Fruit fly (Drosophila melanogaster) whole organism, prepupa: ENCODE results near the gene Tip60.

ENCODE experiments used
- CG16779 ChIP-seq: fragments of 200-800 bp; sonication (Bioruptor generic); optimal IDR thresholded peaks from 3 replicates; lab custom pipeline; 2017; ENCODE audit warnings: missing biosample characterization, mild to moderate bottlenecking, missing genetic modification characterization
- CG8119 ChIP-seq: fragments of 200-800 bp; sonication (Bioruptor generic); IDR thresholded peaks from 3 replicates; pipeline ENCODE4 v1.3.6; 2022; ENCODE audit warnings: missing biosample characterization, missing genetic modification characterization
- Smox ChIP-seq: fragments of 200-800 bp; sonication (Bioruptor generic); optimal IDR thresholded peaks from 3 replicates; lab custom pipeline; 2016; ENCODE audit warnings: missing biosample characterization, missing genetic modification characterization
- dsx ChIP-seq: fragments of 200-800 bp; optimal IDR thresholded peaks from 3 replicates; lab custom pipeline; 2019; ENCODE audit warnings: missing biosample characterization, mild to moderate bottlenecking, missing genetic modification characterization, moderate library complexity; ENCODE audit not compliant: poor library complexity, severe bottlenecking
- esn ChIP-seq: fragments of 200-800 bp; sonication (Bioruptor generic); optimal IDR thresholded peaks from 2 replicates; lab custom pipeline; 2016; ENCODE audit warnings: missing biosample characterization, mild to moderate bottlenecking, missing genetic modification characterization, moderate library complexity
- lz ChIP-seq: fragments of 200-800 bp; sonication (Bioruptor generic); optimal IDR thresholded peaks from 3 replicates; lab custom pipeline; 2016; ENCODE audit warnings: missing biosample characterization, missing genetic modification characterization
- vri ChIP-seq: fragments of 200-800 bp; sonication (Bioruptor generic); optimal IDR thresholded peaks from 3 replicates; lab custom pipeline; 2016; ENCODE audit warnings: missing biosample characterization, mild to moderate bottlenecking, missing genetic modification characterization

DNA sequence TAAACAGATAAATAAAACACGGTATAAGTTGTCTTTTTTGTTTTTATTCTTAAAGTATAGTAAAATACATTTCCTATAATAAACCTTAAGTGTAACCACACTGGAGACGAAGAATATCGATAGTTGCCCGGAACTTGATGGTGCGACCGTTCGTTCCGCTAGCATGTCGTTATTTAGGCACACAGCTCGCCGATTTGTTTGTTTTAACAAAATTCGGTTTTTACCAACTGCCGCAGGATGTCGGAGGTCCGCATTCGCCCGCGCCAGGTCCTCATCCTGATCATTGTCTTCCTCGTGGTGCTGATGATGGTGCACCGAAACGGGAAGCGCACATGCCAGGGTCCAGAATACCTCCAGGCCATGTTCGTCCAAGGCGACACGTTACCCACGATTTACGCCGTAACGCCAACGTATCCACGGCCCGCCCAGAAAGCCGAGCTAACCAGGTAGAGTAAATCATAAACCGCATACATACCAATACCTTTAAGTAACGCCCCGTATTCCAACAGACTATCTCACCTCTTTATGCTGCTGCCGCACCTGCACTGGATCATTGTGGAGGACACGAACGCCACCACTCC lies 13.9 kb upstream of the Tip60 start, which contains the start of gene GlcAT-I:
- no peak for TF ChIP-seq CG8119
- TF ChIP-seq CG16779 (tag; lab: Kevin White, UChicago) = no peak
- TF ChIP-seq Smox (GFP tag; lab: Kevin White, UChicago) = no peak
- TF ChIP-seq vri (GFP tag; lab: Kevin White, UChicago) = no peak
- TF ChIP-seq lz = no peak
- no peak for TF ChIP-seq dsx (GFP tag; lab: Kevin White, UChicago)
- no peak for TF ChIP-seq esn (GFP tag; lab: Kevin White, UChicago)
